Fruit fly (Drosophila melanogaster): ENCODE data around the gene CG3061.

The CG3061 gene

dm6 chr3R:13983272-13984032 is 48.7 kb upstream of the CG3061 start (continued):
- TF ChIP-seq CG34376 (GFP tag; optimal IDR thresholded peaks at IDR 0.05), result peak; percentile 94
- peak; percentile 88 for TF ChIP-seq CG4820 (GFP tag; optimal IDR thresholded peaks at IDR 0.05)
- peak; percentile 88 for TF ChIP-seq CG8290 (GFP tag; optimal IDR thresholded peaks at IDR 0.05)
- peak; percentile 79 to 95 for TF ChIP-seq CG8290 (tag; optimal IDR thresholded peaks at IDR 0.05)
- peak; percentile 64 for TF ChIP-seq ash1 (GFP tag; optimal IDR thresholded peaks at IDR 0.05)
- TF ChIP-seq dati (GFP tag; IDR thresholded peaks at IDR 0.05), result no peak
- peak; percentile 71 for TF ChIP-seq Poxn (GFP tag; IDR thresholded peaks at IDR 0.05)
- TF ChIP-seq Fer1 (GFP tag; optimal IDR thresholded peaks at IDR 0.05), result peak; percentile 95
- TF ChIP-seq Rfx (GFP tag; IDR thresholded peaks at IDR 0.05), result peak; percentile 91
- peak; percentile 89 for TF ChIP-seq pb (GFP tag; optimal IDR thresholded peaks at IDR 0.05)
- TF ChIP-seq CG3281 (GFP tag; optimal IDR thresholded peaks at IDR 0.05), result peak; percentile 94
- peak; percentile 63 for TF ChIP-seq kah (GFP tag; optimal IDR thresholded peaks at IDR 0.05)
- peak; percentile 92 for TF ChIP-seq ems (GFP tag; optimal IDR thresholded peaks at IDR 0.05)
- TF ChIP-seq Adf1 (GFP tag; IDR thresholded peaks at IDR 0.05), result peak; percentile 99
- TF ChIP-seq chn (GFP tag; optimal IDR thresholded peaks at IDR 0.05), result peak; percentile 92
- peak; percentile 87 for TF ChIP-seq Optix (GFP tag; IDR thresholded peaks at IDR 0.05)
- no peak for TF ChIP-seq tna (GFP tag; IDR thresholded peaks at IDR 0.05; ENCODE audit: partially characterized antibody)
- TF ChIP-seq CG8924 (tag; optimal IDR thresholded peaks at IDR 0.05), result peak; percentile 95
- TF ChIP-seq Lpt (GFP tag; optimal IDR thresholded peaks at IDR 0.05), result no peak
- TF ChIP-seq mld (GFP tag; IDR thresholded peaks at IDR 0.05; ENCODE audit: partially characterized antibody), result peak; percentile 67; the same call in 1 of the 3 replicates
- TF ChIP-seq Hey (tag; optimal IDR thresholded peaks at IDR 0.05), result no peak
- TF ChIP-seq PHDP (tag; optimal IDR thresholded peaks at IDR 0.05), result peak; percentile 93
- TF ChIP-seq dm (GFP tag; optimal IDR thresholded peaks at IDR 0.05), result peak; percentile 88
- peak; percentile 50; the same call in 2 of the 3 replicates for TF ChIP-seq CG16813 (GFP tag; IDR thresholded peaks at IDR 0.05; ENCODE audit: partially characterized antibody)
- TF ChIP-seq CG8944 (GFP tag; optimal IDR thresholded peaks at IDR 0.05), result peak; percentile 93
- peak; percentile 99 for TF ChIP-seq sens (GFP tag)
- TF ChIP-seq CG9797 (GFP tag; optimal IDR thresholded peaks at IDR 0.05), result peak; percentile 21
- TF ChIP-seq CG5180 (GFP tag; optimal IDR thresholded peaks at IDR 0.05), result peak; percentile 73
- peak; percentile 94 for TF ChIP-seq Hsf (GFP tag; optimal IDR thresholded peaks at IDR 0.05)
- peak; percentile 87 for TF ChIP-seq CG12299 (tag; optimal IDR thresholded peaks at IDR 0.05)
- peak; percentile 96 for TF ChIP-seq ind (GFP tag; optimal IDR thresholded peaks at IDR 0.05)
- TF ChIP-seq CG18619 (GFP tag; optimal IDR thresholded peaks at IDR 0.05), result peak; percentile 88
- TF ChIP-seq CG12104 (GFP tag; optimal IDR thresholded peaks at IDR 0.05), result peak; percentile 84
- TF ChIP-seq CG2129 (GFP tag; IDR thresholded peaks at IDR 0.05; ENCODE audit: partially characterized antibody), result no peak
- peak; percentile 79; the same call in 2 of the 3 replicates for TF ChIP-seq CG11093 (GFP tag; IDR thresholded peaks at IDR 0.05)
- peak; percentile 92 for TF ChIP-seq Ptx1 (GFP tag; IDR thresholded peaks at IDR 0.05)
- TF ChIP-seq Taf1 (GFP tag; IDR thresholded peaks at IDR 0.05), result peak; percentile 80
- peak; percentile 82 for TF ChIP-seq ttk (GFP tag; IDR thresholded peaks at IDR 0.05)
- TF ChIP-seq ase (GFP tag; IDR thresholded peaks at IDR 0.05), result peak; percentile 78
- TF ChIP-seq pita (GFP tag; optimal IDR thresholded peaks at IDR 0.05), result no peak
- peak; percentile 70; the same call in 1 of the 2 replicates for TF ChIP-seq onecut (GFP tag; IDR thresholded peaks at IDR 0.05)
- peak; percentile 93 for TF ChIP-seq CG17361 (GFP tag; IDR thresholded peaks at IDR 0.05)
- peak; percentile 98 for TF ChIP-seq pfk (GFP tag; optimal IDR thresholded peaks at IDR 0.05)
- TF ChIP-seq Hand (GFP tag; optimal IDR thresholded peaks at IDR 0.05), result peak; percentile 91
- peak; percentile 85 for TF ChIP-seq CG33213 (GFP tag; optimal IDR thresholded peaks at IDR 0.05)
- TF ChIP-seq grau (tag; optimal IDR thresholded peaks at IDR 0.05), result peak; percentile 93
- TF ChIP-seq CG8089 (GFP tag; optimal IDR thresholded peaks at IDR 0.05), result peak; percentile 91
- peak; percentile 15; the same call in 1 of the 2 replicates for TF ChIP-seq CG13287 (GFP tag; IDR thresholded peaks at IDR 0.05; ENCODE audit: partially characterized antibody)
- TF ChIP-seq CG2202 (tag; optimal IDR thresholded peaks at IDR 0.05), result peak; percentile 84
- peak; percentile 77 for TF ChIP-seq CG17802 (tag; optimal IDR thresholded peaks at IDR 0.05)
